Worm (Caenorhabditis elegans) whole organism, late embryonic: ENCODE results near the gene dnj-11.

Experiments used
- C38D4.7 ChIP-seq: fragments of 200-800 bp; sonication (Bioruptor generic); optimal IDR thresholded peaks from 2 replicates; lab custom pipeline; 2018; ENCODE audit warnings: mild to moderate bottlenecking, missing genetic modification characterization, moderate library complexity, missing compliant biosample characterization
- ceh-34 ChIP-seq: sonication (generic microtip); optimal IDR thresholded peaks from 2 replicates; lab custom pipeline; 2016; ENCODE audit warnings: mild to moderate bottlenecking, missing genetic modification characterization, missing compliant biosample characterization
- npax-4 ChIP-seq: sonication (generic microtip); optimal IDR thresholded peaks from 2 replicates; lab custom pipeline; 2016; ENCODE audit warnings: missing genetic modification characterization, missing compliant biosample characterization
- pha-4 ChIP-seq: fragments of 150-350 bp; optimal IDR thresholded peaks from 2 replicates; lab custom pipeline; 2018; ENCODE audit warnings: missing biosample characterization, missing genetic modification reagents, missing genetic modification characterization
- unc-55 ChIP-seq: sonication (generic microtip); optimal IDR thresholded peaks from 2 replicates; lab custom pipeline; 2017; ENCODE audit warnings: missing biosample characterization, missing genetic modification reagents, missing genetic modification characterization

ce11 chrIV:6606587-6606986, 20.9 kb downstream of the dnj-11 start:
- TF ChIP-seq unc-55 (GFP tag; lab: Kevin White, UChicago) (no peak), pha-4 (tag; lab: Kevin White, UChicago) (no peak), npax-4 (tag; lab: Kevin White, UChicago) (no peak), ceh-34 (tag; lab: Kevin White, UChicago) (no peak), C38D4.7 (GFP tag; lab: Kevin White, UChicago) (no peak)
